Worm (Caenorhabditis elegans) whole organism, L3 larva: ENCODE data around the gene txt-18.

Experiments
- egl-27 ChIP-seq: sonication (generic microtip); optimal IDR thresholded peaks from 4 replicates; lab custom pipeline; 2017; ENCODE audit warnings: missing biosample characterization, missing genetic modification reagents, missing genetic modification characterization
- elt-1 ChIP-seq: fragments of 150-350 bp; optimal IDR thresholded peaks from 2 replicates; lab custom pipeline; 2014; ENCODE audit warnings: missing biosample characterization, missing genetic modification characterization
- elt-3 ChIP-seq, 3 experiments: fragments of 150-350 bp in 1 of 3; sonication (generic microtip) in 2 of 3; optimal IDR thresholded peaks; 2 replicates in 2 of 3; 4 replicates in 1 of 3; lab custom pipeline; 2014 to 2017; ENCODE audit warnings: missing biosample characterization in 3 of 3, missing genetic modification characterization in 3 of 3
- fos-1 ChIP-seq: fragments of 150-350 bp; optimal IDR thresholded peaks from 2 replicates; lab custom pipeline; 2014; ENCODE audit warnings: missing biosample characterization, missing genetic modification characterization
- mdl-1 ChIP-seq: fragments of 150-350 bp; optimal IDR thresholded peaks from 2 replicates; lab custom pipeline; 2014; ENCODE audit warnings: missing biosample characterization, missing genetic modification characterization
- nhr-11 ChIP-seq: fragments of 150-350 bp; optimal IDR thresholded peaks from 2 replicates; lab custom pipeline; 2014; ENCODE audit warnings: missing biosample characterization, missing genetic modification characterization
- pha-4 ChIP-seq: fragments of 150-350 bp; optimal IDR thresholded peaks from 2 replicates; lab custom pipeline; 2014; ENCODE audit warnings: missing biosample characterization, missing genetic modification reagents, missing genetic modification characterization
- pqm-1 ChIP-seq: fragments of 150-350 bp; optimal IDR thresholded peaks from 2 replicates; lab custom pipeline; 2017; ENCODE audit warnings: missing biosample characterization, missing genetic modification characterization, inconsistent platforms
- tbx-2 ChIP-seq: sonication (generic microtip); optimal IDR thresholded peaks from 2 replicates; lab custom pipeline; 2016; ENCODE audit warnings: mild to moderate bottlenecking, missing genetic modification characterization, missing compliant biosample characterization
- unc-39 ChIP-seq: sonication (generic microtip); optimal IDR thresholded peaks from 4 replicates; lab custom pipeline; 2017; ENCODE audit warnings: missing biosample characterization, missing genetic modification characterization

DNA sequence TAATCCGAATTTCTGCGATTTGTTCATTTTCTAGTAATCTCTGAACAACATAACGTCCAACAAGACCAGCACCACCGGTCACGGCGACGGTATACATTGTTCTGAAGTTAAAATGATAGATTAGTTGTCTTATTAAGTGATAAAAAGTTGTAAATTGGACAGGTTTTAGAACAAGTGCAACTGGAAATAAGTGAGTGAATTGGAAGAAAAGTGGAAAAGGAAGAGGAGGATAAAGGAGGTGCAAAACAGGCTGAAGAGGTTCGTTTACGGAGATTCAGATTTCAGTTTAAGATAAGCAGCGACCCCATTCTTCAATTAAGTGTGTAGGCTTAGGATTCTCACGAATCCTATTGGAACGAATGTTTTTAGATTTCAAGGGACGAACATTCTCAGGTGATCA, 15.0 kb downstream of the txt-18 start, which contains the start of gene C32D5.12:
- TF ChIP-seq egl-27 (tag; lab: Kevin White, UChicago) (no peak), nhr-11 (no peak), fos-1 (tag; lab: Kevin White, UChicago) (no peak), tbx-2 (no peak), pqm-1 (tag; lab: Kevin White, UChicago) (no peak), elt-3 (tag; optimal IDR thresholded peaks at IDR 0.05; lab: Kevin White, UChicago) (no peak), elt-1 (tag; lab: Kevin White, UChicago) (no peak), mdl-1 (tag; lab: Kevin White, UChicago) (no peak), pha-4 (no peak), unc-39 (tag; lab: Kevin White, UChicago) (no peak)
